Fruit fly (Drosophila melanogaster) whole organism, wandering third instar larva: ENCODE results near the gene indra.

Experiments
- Abd-B ChIP-seq: fragments of >200 bp; optimal IDR thresholded peaks from 2 replicates; lab custom pipeline; 2017; ENCODE audit warnings: missing biosample characterization, missing genetic modification characterization
- CG32264 ChIP-seq: fragments of 200-800 bp; sonication (Bioruptor generic); optimal IDR thresholded peaks from 2 replicates; lab custom pipeline; 2016; ENCODE audit warnings: missing biosample characterization, missing genetic modification characterization
- CG9705 ChIP-seq: fragments of 200-800 bp; sonication (Bioruptor generic); optimal IDR thresholded peaks from 2 replicates; lab custom pipeline; 2018; ENCODE audit warnings: missing biosample characterization, mild to moderate bottlenecking, missing genetic modification characterization
- CrebA ChIP-seq: fragments of 200-800 bp; sonication (Bioruptor generic); optimal IDR thresholded peaks from 2 replicates; lab custom pipeline; 2016; ENCODE audit warnings: missing biosample characterization, mild to moderate bottlenecking, missing genetic modification characterization, borderline replicate concordance
- Dfd ChIP-seq: fragments of >200 bp; optimal IDR thresholded peaks from 2 replicates; lab custom pipeline; 2017; ENCODE audit warnings: missing biosample characterization, missing genetic modification characterization
- Dif ChIP-seq: fragments of 200-275, 200-300 bp; sonication (Bioruptor generic); optimal IDR thresholded peaks from 2 replicates; lab custom pipeline; 2018; ENCODE audit warnings: missing biosample characterization, missing genetic modification characterization; ENCODE audit not compliant: partially characterized antibody
- GATAd ChIP-seq: sonication (Bioruptor generic); optimal IDR thresholded peaks from 2 replicates; lab custom pipeline; 2016; ENCODE audit warnings: missing biosample characterization, missing genetic modification characterization
- HLH106 ChIP-seq: fragments of 200-800 bp; optimal IDR thresholded peaks from 3 replicates; lab custom pipeline; 2019; ENCODE audit warnings: missing biosample characterization, mild to moderate bottlenecking, missing genetic modification characterization, moderate library complexity
- Hnf4 ChIP-seq: fragments of 200-800 bp; sonication (Bioruptor generic); optimal IDR thresholded peaks from 2 replicates; lab custom pipeline; 2016; ENCODE audit warnings: missing biosample characterization, mild to moderate bottlenecking, missing genetic modification characterization
- Hr78 ChIP-seq: fragments of >200 bp; optimal IDR thresholded peaks from 2 replicates; lab custom pipeline; 2017; ENCODE audit warnings: missing biosample characterization, missing genetic modification characterization
- Hr83 ChIP-seq: fragments of 200-300 bp; sonication (Bioruptor generic); optimal IDR thresholded peaks from 2 replicates; lab custom pipeline; 2016; ENCODE audit warnings: missing biosample characterization, mild to moderate bottlenecking, missing genetic modification characterization, moderate library complexity; ENCODE audit not compliant: poor library complexity, severe bottlenecking
- Jra ChIP-seq: sonication (Bioruptor generic); optimal IDR thresholded peaks from 2 replicates; lab custom pipeline; 2016; ENCODE audit warnings: missing biosample characterization, missing genetic modification characterization
- Mio ChIP-seq: sonication (Bioruptor generic); optimal IDR thresholded peaks from 2 replicates; lab custom pipeline; 2016; ENCODE audit warnings: missing biosample characterization, missing genetic modification characterization
- Myc ChIP-seq: fragments of >200 bp; optimal IDR thresholded peaks from 2 replicates; lab custom pipeline; 2017
- N ChIP-seq: fragments of >200 bp; optimal IDR thresholded peaks from 2 replicates; lab custom pipeline; 2018; ENCODE audit warnings: missing biosample characterization, missing external identifiers, missing genetic modification characterization
- OdsH ChIP-seq: fragments of 200-800 bp; sonication (Bioruptor generic); optimal IDR thresholded peaks from 2 replicates; lab custom pipeline; 2016; ENCODE audit warnings: missing biosample characterization, mild to moderate bottlenecking, missing genetic modification characterization
- Rel ChIP-seq, 2 experiments: fragments of 200-800 bp; sonication (Bioruptor generic) in 1 of 2; optimal IDR thresholded peaks; 2 replicates in 1 of 2; 3 replicates in 1 of 2; lab custom pipeline; 2016 to 2019; ENCODE audit warnings: mild to moderate bottlenecking in 2 of 2, missing biosample characterization in 2 of 2, missing genetic modification characterization in 2 of 2, moderate library complexity in 1 of 2
- Sp1 ChIP-seq: fragments of 200-800 bp; sonication (Bioruptor generic); optimal IDR thresholded peaks from 3 replicates; lab custom pipeline; 2019; ENCODE audit warnings: missing biosample characterization, mild to moderate bottlenecking, missing genetic modification characterization, moderate library complexity
- Vsx2 ChIP-seq: fragments of 200-300, 225-300 bp; sonication (Bioruptor generic); optimal IDR thresholded peaks from 2 replicates; lab custom pipeline; 2018; ENCODE audit warnings: missing biosample characterization, missing genetic modification characterization; ENCODE audit not compliant: partially characterized antibody
- br ChIP-seq: fragments of 200-800 bp; sonication (Bioruptor generic); optimal IDR thresholded peaks from 2 replicates; lab custom pipeline; 2016; ENCODE audit warnings: missing biosample characterization, missing genetic modification characterization
- brk ChIP-seq: fragments of 200-800 bp; sonication (Bioruptor generic); optimal IDR thresholded peaks from 2 replicates; lab custom pipeline; 2016; ENCODE audit warnings: missing biosample characterization, mild to moderate bottlenecking, missing genetic modification characterization
- dl ChIP-seq, 2 experiments: fragments of 175-275, 200-275 bp in 1 of 2; fragments of 200-275 bp in 1 of 2; sonication (Bioruptor generic); optimal IDR thresholded peaks; lab custom pipeline; 2018; ENCODE audit warnings: mild to moderate bottlenecking in 2 of 2, missing biosample characterization in 2 of 2, missing genetic modification characterization in 2 of 2, moderate library complexity in 2 of 2; ENCODE audit not compliant: partially characterized antibody in 2 of 2, insufficient read depth in 1 of 2
- dmrt93B ChIP-seq: fragments of 200-800 bp; sonication (Bioruptor generic); optimal IDR thresholded peaks from 2 replicates; lab custom pipeline; 2018; ENCODE audit warnings: missing biosample characterization, mild to moderate bottlenecking, missing genetic modification characterization
- dsf ChIP-seq: sonication (Bioruptor generic); optimal IDR thresholded peaks from 2 replicates; lab custom pipeline; 2016; ENCODE audit warnings: missing biosample characterization, missing genetic modification characterization, borderline replicate concordance
- ey ChIP-seq: fragments of 200-800 bp; sonication (Bioruptor generic); optimal IDR thresholded peaks from 2 replicates; lab custom pipeline; 2016; ENCODE audit warnings: missing biosample characterization, missing genetic modification characterization
- foxo ChIP-seq, 2 experiments: fragments of 200-800 bp; sonication (Bioruptor generic); optimal IDR thresholded peaks; 2 replicates in 1 of 2; 3 replicates in 1 of 2; lab custom pipeline; 2016 to 2017; ENCODE audit warnings: missing biosample characterization in 2 of 2, missing genetic modification characterization in 2 of 2
- fru ChIP-seq: fragments of 200-800 bp; sonication (Bioruptor generic); optimal IDR thresholded peaks from 3 replicates; lab custom pipeline; 2016; ENCODE audit warnings: missing biosample characterization, mild to moderate bottlenecking, missing genetic modification characterization
- h ChIP-seq: fragments of 200-800 bp; sonication (Bioruptor generic); optimal IDR thresholded peaks from 3 replicates; lab custom pipeline; 2016; ENCODE audit warnings: missing biosample characterization, mild to moderate bottlenecking, missing genetic modification characterization
- lola ChIP-seq: fragments of >200 bp; optimal IDR thresholded peaks from 2 replicates; lab custom pipeline; 2017; ENCODE audit warnings: missing biosample characterization, missing genetic modification characterization
- pan ChIP-seq: fragments of >200 bp; optimal IDR thresholded peaks from 2 replicates; lab custom pipeline; 2017
- psq ChIP-seq: fragments of 200-800 bp; sonication (Bioruptor generic); optimal IDR thresholded peaks from 3 replicates; lab custom pipeline; 2017; ENCODE audit warnings: missing biosample characterization, mild to moderate bottlenecking, missing genetic modification characterization, moderate library complexity
- rgr ChIP-seq: fragments of 200-800 bp; sonication (Bioruptor generic); optimal IDR thresholded peaks from 3 replicates; lab custom pipeline; 2016; ENCODE audit warnings: missing biosample characterization, mild to moderate bottlenecking, missing genetic modification characterization
- sage ChIP-seq: fragments of 200-800 bp; sonication (Bioruptor generic); optimal IDR thresholded peaks from 2 replicates; lab custom pipeline; 2016; ENCODE audit warnings: missing biosample characterization, mild to moderate bottlenecking, missing genetic modification characterization
- sv ChIP-seq: fragments of 200-800 bp; sonication (Bioruptor generic); optimal IDR thresholded peaks from 3 replicates; lab custom pipeline; 2016; ENCODE audit warnings: missing biosample characterization, missing genetic modification characterization
- tai ChIP-seq: sonication (Bioruptor generic); optimal IDR thresholded peaks from 2 replicates; lab custom pipeline; 2016; ENCODE audit warnings: missing biosample characterization, missing genetic modification characterization
- usp ChIP-seq: fragments of >200 bp; optimal IDR thresholded peaks from 2 replicates; lab custom pipeline; 2017; ENCODE audit warnings: missing biosample characterization, missing genetic modification characterization
- woc ChIP-seq: sonication (Bioruptor generic); optimal IDR thresholded peaks from 2 replicates; lab custom pipeline; 2016; ENCODE audit warnings: missing biosample characterization, mild to moderate bottlenecking, missing genetic modification characterization

indra gene

DNA sequence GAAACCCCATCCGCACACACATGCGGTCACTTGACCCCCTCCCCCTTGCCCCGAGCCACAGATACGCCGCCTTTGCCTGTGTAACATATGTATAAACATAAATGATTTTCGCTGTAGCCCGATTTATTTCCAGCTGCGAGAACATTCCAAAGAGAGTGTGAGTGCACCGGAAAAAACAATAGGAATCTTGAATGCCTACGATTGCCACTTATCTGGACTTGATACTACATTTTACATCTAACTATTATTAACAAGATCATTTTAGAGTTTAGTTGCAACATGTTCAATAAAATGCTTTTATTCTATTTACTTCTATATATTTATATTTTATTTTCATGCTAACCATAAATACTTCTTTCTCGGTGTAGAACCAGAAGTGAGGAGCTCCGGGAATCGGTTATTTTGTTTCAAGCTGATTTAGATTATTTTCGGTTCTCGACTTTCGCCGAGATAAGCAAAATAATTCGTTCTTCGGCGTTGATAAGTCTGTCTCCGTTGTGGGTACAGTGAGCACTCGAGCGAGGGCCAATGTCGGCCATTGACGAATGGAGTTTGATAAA is 42.0 kb downstream of the indra start (continued):
- TF ChIP-seq pan = no peak

DNA sequence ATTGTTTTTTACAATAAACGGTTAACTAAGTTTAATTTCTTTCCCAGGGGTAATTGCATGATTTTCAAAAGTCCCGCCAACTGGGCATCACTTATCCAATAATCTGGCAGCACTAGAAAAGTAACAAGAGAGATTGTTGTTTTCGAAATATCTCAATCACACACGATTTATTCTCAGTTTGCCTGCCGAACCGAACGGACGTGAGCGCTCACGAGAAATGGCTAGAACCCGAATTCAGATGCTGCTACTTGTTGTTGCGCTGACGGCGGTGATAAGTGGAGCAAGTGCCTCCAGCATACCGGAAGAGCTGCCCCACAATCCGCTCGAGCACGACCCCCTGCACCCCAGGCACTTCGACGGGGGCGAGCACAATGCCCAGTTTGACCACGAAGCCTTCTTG is 43.7 kb downstream of the indra start, which contains the start of gene scf:
scf (plus strand) TSS at position 164 of the 400 bp plus-strand sequence.
- TF ChIP-seq Myc (lab: Kevin White, UChicago) (peak; percentile 63), Rel (GFP tag; optimal IDR thresholded peaks at IDR 0.05; lab: Kevin White, UChicago) (no peak), Rel (tag; optimal IDR thresholded peaks at IDR 0.05; lab: Kevin White, UChicago) (peak; percentile 58), Dif (GFP tag; lab: Kevin White, UChicago) (peak; percentile 57), sv (GFP tag; lab: Kevin White, UChicago) (no peak), fru (GFP tag; lab: Kevin White, UChicago) (peak; percentile 99), woc (GFP tag; lab: Kevin White, UChicago) (peak; percentile 4), Sp1 (GFP tag; lab: Kevin White, UChicago) (peak; percentile 22), Jra (GFP tag; lab: Kevin White, UChicago) (no peak), Hr83 (no peak)
- TF ChIP-seq, all 38 proteins: peak for 6

DNA sequence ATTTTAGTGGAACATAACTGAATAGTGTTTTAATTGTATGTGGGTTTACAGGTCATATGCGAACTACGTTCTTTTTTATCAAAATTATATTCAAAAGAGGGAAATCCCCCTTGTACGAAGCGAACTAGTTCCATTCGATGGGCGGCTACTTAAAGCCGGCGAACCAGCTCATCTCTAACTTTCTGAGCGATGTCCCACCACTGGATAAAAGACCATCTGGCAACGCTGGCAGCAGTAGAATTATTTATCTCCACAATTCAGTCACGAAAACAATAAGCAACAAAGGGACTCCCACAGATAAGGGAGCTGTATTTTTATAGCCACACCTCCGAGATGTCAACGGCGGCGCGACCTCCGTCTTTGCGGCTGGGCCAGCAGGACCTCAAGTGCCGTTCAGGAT is 46.5 kb downstream of the indra start, which contains the start of gene Rabex-5:
Rabex-5 (plus strand) TSS at position 221 of the 400 bp plus-strand sequence.
- TF ChIP-seq usp (GFP tag; lab: Kevin White, UChicago) (no peak), Abd-B (GFP tag; lab: Kevin White, UChicago) (no peak), OdsH (GFP tag; lab: Kevin White, UChicago) (no peak), Mio (GFP tag; lab: Kevin White, UChicago) (no peak), woc (GFP tag; lab: Kevin White, UChicago) (peak; percentile 55), fru (GFP tag; lab: Kevin White, UChicago) (no peak), brk (no peak), CrebA (GFP tag; lab: Kevin White, UChicago) (no peak), Dfd (GFP tag; lab: Kevin White, UChicago) (no peak), Vsx2 (no peak), Dif (GFP tag; lab: Kevin White, UChicago) (no peak), psq (no peak), GATAd (GFP tag; lab: Kevin White, UChicago) (no peak), Hr78 (no peak), dmrt93B (no peak), h (GFP tag; lab: Kevin White, UChicago) (no peak), Myc (lab: Kevin White, UChicago) (no peak), Rel (GFP tag; optimal IDR thresholded peaks at IDR 0.05; lab: Kevin White, UChicago) (no peak), Rel (tag; optimal IDR thresholded peaks at IDR 0.05; lab: Kevin White, UChicago) (peak; percentile 100), ey (GFP tag; lab: Kevin White, UChicago) (peak; percentile 16), HLH106 (tag; lab: Kevin White, UChicago) (peak; percentile 33), lola (no peak), sage (GFP tag; lab: Kevin White, UChicago) (no peak), dsf (GFP tag; lab: Kevin White, UChicago) (no peak), pan (no peak), CG32264 (GFP tag; lab: Kevin White, UChicago) (no peak), tai (no peak), br (GFP tag; lab: Kevin White, UChicago) (no peak), sv (GFP tag; lab: Kevin White, UChicago) (no peak), CG9705 (GFP tag; lab: Kevin White, UChicago) (no peak), Sp1 (GFP tag; lab: Kevin White, UChicago) (no peak), foxo (GFP tag; optimal IDR thresholded peaks at IDR 0.05; lab: Kevin White, UChicago) (peak in 1 of 2 experiments; percentile 43), Hnf4 (GFP tag; lab: Kevin White, UChicago) (no peak), dl (GFP tag; optimal IDR thresholded peaks at IDR 0.05; lab: Kevin White, UChicago; ENCODE audit: insufficient read depth in 1 of 2, partially characterized antibody in 2 of 2) (no peak), N (GFP tag; lab: Kevin White, UChicago) (no peak), Jra (GFP tag; lab: Kevin White, UChicago) (no peak), Hr83 (peak; percentile 18), rgr (GFP tag; lab: Kevin White, UChicago) (peak; percentile 28)
